Worm (Caenorhabditis elegans): ENCODE results near the gene F56A11.4.

ce11 chrIV:593029-593428 is 44.9 kb downstream of the F56A11.4 start, which contains the start of gene C18H7.4:
- TF ChIP-seq hnd-1 (tag; optimal IDR thresholded peaks at IDR 0.05) (no peak), aly-1 (tag; optimal IDR thresholded peaks at IDR 0.05) (no peak), ama-1 (optimal IDR thresholded peaks at IDR 0.05) (no peak), ets-7 (tag; optimal IDR thresholded peaks at IDR 0.05) (no peak), tbx-37 (GFP tag; conservative IDR thresholded peaks at IDR 0.05) (no peak), F13C5.2 (tag; optimal IDR thresholded peaks at IDR 0.05) (no peak), pes-1 (GFP tag; IDR thresholded peaks at IDR 0.05) (no peak), tbx-11 (GFP tag; IDR thresholded peaks at IDR 0.05) (no peak), flt-1 (GFP tag; IDR thresholded peaks at IDR 0.05) (no peak), sea-1 (GFP tag; conservative IDR thresholded peaks at IDR 0.05) (no peak)
